Worm (Caenorhabditis elegans) whole organism, L3 larva: ENCODE measurements around the gene M163.9.

Experiments used
- aly-2 ChIP-seq: fragments of 150-350 bp; optimal IDR thresholded peaks from 2 replicates; lab custom pipeline; 2014; ENCODE audit warnings: missing biosample characterization, missing genetic modification characterization
- ceh-9 ChIP-seq: sonication (generic microtip); optimal IDR thresholded peaks from 2 replicates; lab custom pipeline; 2018; ENCODE audit warnings: missing biosample characterization, missing genetic modification characterization
- nhr-25 ChIP-seq: sonication (generic microtip); optimal IDR thresholded peaks from 2 replicates; lab custom pipeline; 2017; ENCODE audit warnings: missing biosample characterization, missing genetic modification characterization
- nhr-67 ChIP-seq: fragments of 150-350 bp; optimal IDR thresholded peaks from 2 replicates; lab custom pipeline; 2014; ENCODE audit warnings: missing biosample characterization, missing genetic modification characterization
- unc-62 ChIP-seq: fragments of 150-350 bp; sonication (generic microtip); optimal IDR thresholded peaks from 4 replicates; lab custom pipeline; 2014; ENCODE audit warnings: missing biosample characterization, missing genetic modification reagents, missing genetic modification characterization
- zag-1 ChIP-seq: fragments of 150-350 bp; optimal IDR thresholded peaks from 2 replicates; lab custom pipeline; 2014; ENCODE audit warnings: missing biosample characterization, missing genetic modification characterization

ce11 chrX:14495075-14495474, 25.7 kb downstream of the M163.9 start:
- no peak for TF ChIP-seq nhr-25
- no peak for TF ChIP-seq ceh-9 (tag; lab: Kevin White, UChicago)
- TF ChIP-seq aly-2 (tag; lab: Kevin White, UChicago), result no peak
- TF ChIP-seq nhr-67 (tag; lab: Kevin White, UChicago), result no peak
- no peak for TF ChIP-seq unc-62 (GFP tag; lab: Kevin White, UChicago)
- no peak for TF ChIP-seq zag-1 (tag; lab: Kevin White, UChicago)
